Worm (Caenorhabditis elegans): ENCODE data around the gene R07E5.17.

DNA sequence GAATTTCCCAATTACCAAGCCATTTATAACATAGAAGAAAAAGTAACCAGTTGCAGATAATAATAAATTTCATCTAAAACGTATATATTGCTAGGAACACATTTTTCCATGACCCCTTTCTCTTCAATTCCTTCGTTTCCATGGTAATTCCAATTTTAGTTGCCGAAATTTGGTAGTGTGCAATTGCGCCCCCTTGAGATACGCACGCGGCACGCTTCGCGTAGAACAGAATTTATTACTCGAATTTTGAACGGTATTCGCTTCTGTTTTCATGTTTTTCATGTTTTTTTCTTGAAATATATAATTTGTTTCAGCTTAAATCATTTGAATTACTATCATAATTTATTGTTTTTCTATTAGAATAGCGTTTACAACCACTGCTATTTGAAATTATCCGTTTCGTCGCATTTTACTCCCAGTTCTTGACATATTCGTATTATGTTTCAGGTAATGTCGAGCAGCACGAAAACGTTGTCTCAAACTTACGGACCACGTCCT, at the start of gene R07E5.17, which contains the start of gene snfc-5:
- TF ChIP-seq ceh-39 (tag; optimal IDR thresholded peaks at IDR 0.05) (peak; percentile 19), nhr-28 (tag; optimal IDR thresholded peaks at IDR 0.05) (no peak), nhr-76 (tag; optimal IDR thresholded peaks at IDR 0.05) (no peak), mep-1 (tag; optimal IDR thresholded peaks at IDR 0.05) (peak; percentile 76), lsy-2 (tag; optimal IDR thresholded peaks at IDR 0.05) (peak; percentile 69), nhr-12 (tag; optimal IDR thresholded peaks at IDR 0.05) (no peak), snpc-4 (tag; optimal IDR thresholded peaks at IDR 0.05) (no peak), unc-39 (tag; optimal IDR thresholded peaks at IDR 0.05) (no peak), pha-4 (tag; optimal IDR thresholded peaks at IDR 0.05) (no peak), blmp-1 (tag; optimal IDR thresholded peaks at IDR 0.05) (no peak), mls-2 (tag; optimal IDR thresholded peaks at IDR 0.05) (no peak)

Measured in whole organism, mixed stage, embryonic.